Worm (Caenorhabditis elegans) whole organism, L4 larva: ENCODE measurements around the gene ZK488.6.

Source experiments
- ceh-82 ChIP-seq: sonication (generic microtip); optimal IDR thresholded peaks from 2 replicates; lab custom pipeline; 2017; ENCODE audit warnings: missing biosample characterization, missing genetic modification characterization
- snpc-4 ChIP-seq: fragments of 150-350 bp; optimal IDR thresholded peaks from 2 replicates; lab custom pipeline; 2014; ENCODE audit warnings: missing biosample characterization, missing genetic modification characterization

DNA sequence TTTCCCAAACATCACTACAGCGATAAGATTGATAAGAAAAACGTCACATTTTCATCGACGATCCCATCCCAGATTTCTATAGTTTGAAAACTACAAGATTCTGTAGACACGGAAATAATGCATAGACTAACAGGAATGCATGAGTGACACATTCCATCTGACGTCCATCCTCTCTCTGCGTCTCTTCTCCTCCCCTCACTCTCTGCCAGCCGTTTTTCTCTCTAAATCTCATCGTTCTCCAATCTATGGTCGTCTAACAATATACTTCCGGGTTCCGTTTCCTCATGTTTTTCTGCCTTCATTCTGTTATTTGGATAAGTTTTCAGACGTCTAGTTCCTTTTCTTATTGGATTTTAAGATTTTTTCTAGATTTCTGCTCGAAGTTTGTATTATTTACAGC lies 28.8 kb downstream of the ZK488.6 start, which contains the start of gene F48G7.4:
- no peak for TF ChIP-seq ceh-82 (tag; lab: Kevin White, UChicago)
- no peak for TF ChIP-seq snpc-4 (tag; lab: Kevin White, UChicago)
